Fruit fly (Drosophila melanogaster): ENCODE data around the gene CG43841.

DNA sequence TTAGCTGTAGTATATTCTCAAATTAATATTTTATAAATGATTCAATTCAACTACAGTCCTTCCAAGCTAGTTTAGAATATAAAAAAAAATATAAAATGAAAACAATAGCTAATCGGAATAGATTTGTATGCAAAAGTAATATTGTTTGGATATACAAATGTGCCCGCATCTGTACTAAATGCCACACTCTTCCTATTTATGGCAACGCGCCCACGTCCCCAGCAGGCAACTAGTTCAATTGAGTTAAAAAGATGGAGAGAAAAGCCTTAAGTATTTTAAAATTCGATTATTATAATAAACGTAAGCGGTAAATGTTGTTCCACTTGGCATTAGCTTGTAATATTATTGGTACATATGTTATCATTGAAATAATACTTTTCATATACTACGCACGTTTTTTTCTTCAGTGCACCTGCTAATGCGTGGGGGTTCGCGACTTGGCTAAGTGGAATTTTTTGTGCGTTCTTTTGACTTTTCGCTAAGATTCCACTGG, 33.9 kb upstream of the CG43841 start:
- TF ChIP-seq CG4282 (GFP tag; optimal IDR thresholded peaks at IDR 0.05) = no peak
- TF ChIP-seq gro (GFP tag; optimal IDR thresholded peaks at IDR 0.05) = peak; percentile 35
- TF ChIP-seq Myb (GFP tag; optimal IDR thresholded peaks at IDR 0.05) = peak; percentile 8
- no peak for TF ChIP-seq hbn (GFP tag; IDR thresholded peaks at IDR 0.05; ENCODE audit: partially characterized antibody)
- TF ChIP-seq CG7839 (tag; optimal IDR thresholded peaks at IDR 0.05) = peak; percentile 83
- TF ChIP-seq Awh (GFP tag; IDR thresholded peaks at IDR 0.05) = 0 out of 2 replicates have a peak, but pooled peaks have one; percentile 44

All from whole organism, embryonic.